Fruit fly (Drosophila melanogaster): ENCODE results near the gene TwdlY.

The TwdlY gene

DNA sequence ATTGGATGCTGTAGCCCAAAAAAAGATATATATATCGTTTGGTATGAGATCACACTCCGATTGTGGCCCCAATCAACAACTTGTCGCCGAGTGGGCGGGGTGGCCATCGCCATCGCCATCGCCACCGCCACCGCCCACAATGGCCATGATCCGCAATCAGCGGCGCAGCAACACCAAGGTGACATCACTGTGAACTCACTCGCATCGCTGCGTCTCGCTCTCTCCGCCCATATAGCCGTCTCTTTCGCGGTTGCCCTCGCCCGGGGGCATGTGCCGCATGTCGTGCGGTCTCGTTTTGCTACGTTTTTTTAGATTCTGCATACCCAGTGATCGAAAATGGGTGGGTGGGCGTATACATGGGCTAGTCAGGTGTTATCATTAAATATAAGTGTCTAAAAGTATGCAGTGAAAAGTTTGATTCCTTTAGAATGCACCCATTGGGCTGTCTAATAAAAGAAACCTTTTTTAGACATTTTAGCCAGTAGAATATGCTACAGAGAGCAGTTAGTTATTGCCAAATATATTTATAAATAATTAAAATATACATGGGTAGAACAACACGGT is 32.2 kb downstream of the TwdlY start (continued):
- TF ChIP-seq CG43689 (GFP tag; IDR thresholded peaks at IDR 0.05) (no peak), CG15514 (GFP tag; optimal IDR thresholded peaks at IDR 0.05) (no peak), CG11093 (GFP tag; IDR thresholded peaks at IDR 0.05) (no peak), Sin3A (optimal IDR thresholded peaks at IDR 0.05) (no peak), Nf-YC (tag; optimal IDR thresholded peaks at IDR 0.05) (peak; percentile 21), Med (GFP tag) (peak; percentile 42), CG15011 (GFP tag; optimal IDR thresholded peaks at IDR 0.05) (no peak), gro (GFP tag; optimal IDR thresholded peaks at IDR 0.05) (no peak), ash1 (GFP tag; optimal IDR thresholded peaks at IDR 0.05) (no peak), prd (optimal IDR thresholded peaks at IDR 0.05) (no peak), prd (GFP tag; IDR thresholded peaks at IDR 0.05) (no peak), CG3995 (GFP tag; optimal IDR thresholded peaks at IDR 0.05) (no peak), ara (GFP tag; IDR thresholded peaks at IDR 0.05) (no peak), sna (GFP tag; IDR thresholded peaks at IDR 0.05; ENCODE audit: partially characterized antibody) (no peak), Hey (tag; optimal IDR thresholded peaks at IDR 0.05) (no peak), Stat92E (GFP tag; optimal IDR thresholded peaks at IDR 0.05) (no peak), lilli (GFP tag; optimal IDR thresholded peaks at IDR 0.05) (no peak), CG6854 (GFP tag; optimal IDR thresholded peaks at IDR 0.05) (no peak), Hr78 (GFP tag; optimal IDR thresholded peaks at IDR 0.05) (peak in 1 of 2 experiments; percentile 91), gt (GFP tag; IDR thresholded peaks at IDR 0.05) (no peak), ab (GFP tag; optimal IDR thresholded peaks at IDR 0.05) (no peak), CG4617 (GFP tag; optimal IDR thresholded peaks at IDR 0.05; ENCODE audit: borderline replicate concordance) (no peak), gce (GFP tag; IDR thresholded peaks at IDR 0.05) (no peak), slbo (GFP tag; IDR thresholded peaks at IDR 0.05) (peak; percentile 20; the same call in 1 of the 2 replicates), CG14441 (GFP tag; IDR thresholded peaks at IDR 0.05) (no peak), CG32532 (GFP tag; IDR thresholded peaks at IDR 0.05) (no peak), ewg (GFP tag; optimal IDR thresholded peaks at IDR 0.05) (no peak), wor (GFP tag; IDR thresholded peaks at IDR 0.05) (no peak), oc (tag; optimal IDR thresholded peaks at IDR 0.05) (no peak), TFAM (GFP tag; optimal IDR thresholded peaks at IDR 0.05) (no peak), CG10543 (GFP tag; optimal IDR thresholded peaks at IDR 0.05) (peak; percentile 38), CHES-1-like (GFP tag; optimal IDR thresholded peaks at IDR 0.05) (no peak), schlank (tag; optimal IDR thresholded peaks at IDR 0.05) (no peak), CG18262 (tag; optimal IDR thresholded peaks at IDR 0.05) (no peak), CG8290 (GFP tag; optimal IDR thresholded peaks at IDR 0.05) (no peak), CG8290 (tag; optimal IDR thresholded peaks at IDR 0.05) (peak; percentile 50 to 69), ranshi (GFP tag; IDR thresholded peaks at IDR 0.05) (no peak), CG14860 (GFP tag; IDR thresholded peaks at IDR 0.05; ENCODE audit: partially characterized antibody) (no peak), CG10979 (tag; optimal IDR thresholded peaks at IDR 0.05) (no peak), sim (GFP tag; IDR thresholded peaks at IDR 0.05) (no peak), HmgD (GFP tag; optimal IDR thresholded peaks at IDR 0.05) (no peak), CG2875 (GFP tag; optimal IDR thresholded peaks at IDR 0.05) (no peak), CG15269 (tag; optimal IDR thresholded peaks at IDR 0.05) (no peak), CG4730 (GFP tag; IDR thresholded peaks at IDR 0.05) (no peak), corto (GFP tag; optimal IDR thresholded peaks at IDR 0.05) (no peak), chinmo (GFP tag; IDR thresholded peaks at IDR 0.05; ENCODE audit: partially characterized antibody) (peak; percentile 82; the same call in 3 of the 4 replicates), CG4820 (GFP tag; optimal IDR thresholded peaks at IDR 0.05) (no peak), cas (GFP tag; IDR thresholded peaks at IDR 0.05) (no peak), Oaz (GFP tag; IDR thresholded peaks at IDR 0.05) (no peak), Dip3 (GFP tag; optimal IDR thresholded peaks at IDR 0.05) (no peak), CG12155 (GFP tag; optimal IDR thresholded peaks at IDR 0.05) (no peak), CG16813 (GFP tag; IDR thresholded peaks at IDR 0.05; ENCODE audit: partially characterized antibody) (no peak)

Data from whole organism, embryonic.